Fruit fly (Drosophila melanogaster) whole organism, wandering third instar larva: ENCODE measurements around the gene CG14443.

Experiments
- CrebA ChIP-seq: fragments of 200-800 bp; sonication (Bioruptor generic); optimal IDR thresholded peaks from 2 replicates; lab custom pipeline; 2016; ENCODE audit warnings: missing biosample characterization, mild to moderate bottlenecking, missing genetic modification characterization, borderline replicate concordance
- HLH106 ChIP-seq: fragments of 200-800 bp; optimal IDR thresholded peaks from 3 replicates; lab custom pipeline; 2019; ENCODE audit warnings: missing biosample characterization, mild to moderate bottlenecking, missing genetic modification characterization, moderate library complexity
- Jra ChIP-seq: sonication (Bioruptor generic); optimal IDR thresholded peaks from 2 replicates; lab custom pipeline; 2016; ENCODE audit warnings: missing biosample characterization, missing genetic modification characterization
- Myc ChIP-seq: fragments of >200 bp; optimal IDR thresholded peaks from 2 replicates; lab custom pipeline; 2017
- Rel ChIP-seq, 2 experiments: fragments of 200-800 bp; sonication (Bioruptor generic) in 1 of 2; optimal IDR thresholded peaks; 2 replicates in 1 of 2; 3 replicates in 1 of 2; lab custom pipeline; 2016 to 2019; ENCODE audit warnings: mild to moderate bottlenecking in 2 of 2, missing biosample characterization in 2 of 2, missing genetic modification characterization in 2 of 2, moderate library complexity in 1 of 2
- br ChIP-seq: fragments of 200-800 bp; sonication (Bioruptor generic); optimal IDR thresholded peaks from 2 replicates; lab custom pipeline; 2016; ENCODE audit warnings: missing biosample characterization, missing genetic modification characterization
- dl ChIP-seq, 2 experiments: fragments of 175-275, 200-275 bp in 1 of 2; fragments of 200-275 bp in 1 of 2; sonication (Bioruptor generic); optimal IDR thresholded peaks; lab custom pipeline; 2018; ENCODE audit warnings: mild to moderate bottlenecking in 2 of 2, missing biosample characterization in 2 of 2, missing genetic modification characterization in 2 of 2, moderate library complexity in 2 of 2; ENCODE audit not compliant: partially characterized antibody in 2 of 2, insufficient read depth in 1 of 2
- dmrt93B ChIP-seq: fragments of 200-800 bp; sonication (Bioruptor generic); optimal IDR thresholded peaks from 2 replicates; lab custom pipeline; 2018; ENCODE audit warnings: missing biosample characterization, mild to moderate bottlenecking, missing genetic modification characterization
- ey ChIP-seq: fragments of 200-800 bp; sonication (Bioruptor generic); optimal IDR thresholded peaks from 2 replicates; lab custom pipeline; 2016; ENCODE audit warnings: missing biosample characterization, missing genetic modification characterization
- lola ChIP-seq: fragments of >200 bp; optimal IDR thresholded peaks from 2 replicates; lab custom pipeline; 2017; ENCODE audit warnings: missing biosample characterization, missing genetic modification characterization
- psq ChIP-seq: fragments of 200-800 bp; sonication (Bioruptor generic); optimal IDR thresholded peaks from 3 replicates; lab custom pipeline; 2017; ENCODE audit warnings: missing biosample characterization, mild to moderate bottlenecking, missing genetic modification characterization, moderate library complexity
- sv ChIP-seq: fragments of 200-800 bp; sonication (Bioruptor generic); optimal IDR thresholded peaks from 3 replicates; lab custom pipeline; 2016; ENCODE audit warnings: missing biosample characterization, missing genetic modification characterization

- TF ChIP-seq dl (GFP tag; optimal IDR thresholded peaks at IDR 0.05; lab: Kevin White, UChicago; ENCODE audit: insufficient read depth in 1 of 2, partially characterized antibody in 2 of 2): no peak
- TF ChIP-seq br (GFP tag; lab: Kevin White, UChicago): peak; percentile 54
- TF ChIP-seq sv: no peak
- no peak for TF ChIP-seq ey (GFP tag; lab: Kevin White, UChicago)
- peak; percentile 67 for TF ChIP-seq HLH106 (tag; lab: Kevin White, UChicago)
- no peak for TF ChIP-seq lola (GFP tag; lab: Kevin White, UChicago)
- TF ChIP-seq Myc (lab: Kevin White, UChicago): peak; percentile 15
- no peak for TF ChIP-seq Rel (GFP tag; optimal IDR thresholded peaks at IDR 0.05; lab: Kevin White, UChicago)
- peak; percentile 43 for TF ChIP-seq Rel (tag; optimal IDR thresholded peaks at IDR 0.05; lab: Kevin White, UChicago)
- peak; percentile 76 for TF ChIP-seq dmrt93B
- peak; percentile 53 for TF ChIP-seq psq
- TF ChIP-seq CrebA (GFP tag; lab: Kevin White, UChicago): no peak
- TF ChIP-seq Jra (GFP tag; lab: Kevin White, UChicago): peak; percentile 41
These were observed 20.6 kb downstream of the CG14443 start, which contains the start of the genes CG3226 and Cdc7 for dm6 chrX:6654198-6654831.
